Fruit fly (Drosophila melanogaster) whole organism, embryonic: Measurements from ENCODE around the gene CG13965.

ENCODE experiments used
- Adf1 ChIP-seq: fragments of 200-800 bp; sonication (Bioruptor generic); IDR thresholded peaks from 2 replicates; pipeline ENCODE4 v1.3.6; 2022; ENCODE audit warnings: missing biosample characterization, missing genetic modification characterization
- Atf6 ChIP-seq: fragments of 200-800 bp; sonication (Bioruptor generic); IDR thresholded peaks from 2 replicates; pipeline ENCODE4 v1.3.6; 2022; ENCODE audit warnings: missing biosample characterization, missing genetic modification characterization
- CG10209 ChIP-seq: fragments of 200-800 bp; sonication (Bioruptor generic); optimal IDR thresholded peaks from 3 replicates; lab custom pipeline; 2017; ENCODE audit warnings: missing biosample characterization, mild to moderate bottlenecking, missing genetic modification characterization, missing genetic modification reagents
- CG10267 ChIP-seq: fragments of 200-800 bp; sonication (Bioruptor generic); optimal IDR thresholded peaks from 2 replicates; lab custom pipeline; 2018; ENCODE audit warnings: missing biosample characterization, mild to moderate bottlenecking, missing genetic modification characterization, moderate library complexity
- CG11398 ChIP-seq: fragments of 200-800 bp; sonication (Bioruptor generic); optimal IDR thresholded peaks from 2 replicates; lab custom pipeline; 2016; ENCODE audit warnings: missing biosample characterization, missing genetic modification characterization
- CG11456 ChIP-seq: fragments of 200-800 bp; sonication (Bioruptor generic); IDR thresholded peaks from 3 replicates; pipeline ENCODE4 v1.3.6; 2022; ENCODE audit warnings: missing biosample characterization, missing genetic modification characterization
- CG11560 ChIP-seq: fragments of 200-800 bp; sonication (Bioruptor generic); IDR thresholded peaks from 3 replicates; pipeline ENCODE4 v1.3.6; 2022; ENCODE audit warnings: missing biosample characterization, missing genetic modification characterization
- CG12219 ChIP-seq: fragments of 200-800 bp; sonication (Bioruptor generic); optimal IDR thresholded peaks from 3 replicates; lab custom pipeline; 2018; ENCODE audit warnings: missing biosample characterization, mild to moderate bottlenecking, missing genetic modification characterization
- CG13287 ChIP-seq: fragments of 200-800 bp; sonication (Bioruptor generic); IDR thresholded peaks from 2 replicates; pipeline ENCODE4 v1.3.6; 2022; ENCODE audit warnings: missing biosample characterization, missing genetic modification characterization; ENCODE audit not compliant: partially characterized antibody
- CG13894 ChIP-seq: fragments of 200-800 bp; sonication (Bioruptor generic); optimal IDR thresholded peaks from 3 replicates; lab custom pipeline; 2018; ENCODE audit warnings: missing biosample characterization, mild to moderate bottlenecking, missing genetic modification characterization, moderate library complexity
- CG14441 ChIP-seq: fragments of 200-800 bp; sonication (Bioruptor generic); IDR thresholded peaks from 2 replicates; pipeline ENCODE4 v1.3.6; 2022; ENCODE audit warnings: missing biosample characterization, missing genetic modification characterization
- CG15269 ChIP-seq: fragments of 200-800 bp; sonication (Bioruptor generic); optimal IDR thresholded peaks from 2 replicates; lab custom pipeline; 2018; ENCODE audit warnings: missing biosample characterization, mild to moderate bottlenecking, missing genetic modification characterization, moderate library complexity
- CG16779 ChIP-seq: fragments of 200-800 bp; sonication (Bioruptor generic); IDR thresholded peaks from 2 replicates; pipeline ENCODE4 v1.3.6; 2022; ENCODE audit warnings: missing biosample characterization, missing genetic modification characterization
- CG17912 ChIP-seq: fragments of 200-800 bp; sonication (Bioruptor generic); optimal IDR thresholded peaks from 2 replicates; lab custom pipeline; 2018; ENCODE audit warnings: missing biosample characterization, mild to moderate bottlenecking, missing genetic modification characterization
- CG2129 ChIP-seq: fragments of 200-800 bp; sonication (Bioruptor generic); IDR thresholded peaks from 2 replicates; pipeline ENCODE4 v1.3.6; 2022; ENCODE audit warnings: missing biosample characterization, missing genetic modification characterization; ENCODE audit not compliant: partially characterized antibody
- CG2199 ChIP-seq: fragments of 200-800 bp; sonication (Bioruptor generic); IDR thresholded peaks from 3 replicates; pipeline ENCODE4 v1.3.6; 2022; ENCODE audit warnings: missing biosample characterization, missing genetic modification characterization
- CG2889 ChIP-seq: fragments of 200-800 bp; sonication (Bioruptor generic); IDR thresholded peaks from 3 replicates; pipeline ENCODE4 v1.3.6; 2022; ENCODE audit warnings: missing biosample characterization, missing genetic modification characterization
- CG3995 ChIP-seq: fragments of 200-800 bp; sonication (Bioruptor generic); optimal IDR thresholded peaks from 3 replicates; lab custom pipeline; 2016; ENCODE audit warnings: missing biosample characterization, missing genetic modification characterization
- CG4820 ChIP-seq: fragments of 200-800 bp; sonication (Bioruptor generic); optimal IDR thresholded peaks from 3 replicates; lab custom pipeline; 2016; ENCODE audit warnings: missing biosample characterization, missing genetic modification characterization
- CG4854 ChIP-seq: fragments of 200-800 bp; sonication (Bioruptor generic); optimal IDR thresholded peaks from 2 replicates; lab custom pipeline; 2016; ENCODE audit warnings: missing biosample characterization, missing genetic modification characterization, inconsistent platforms
- CG6765 ChIP-seq: fragments of 200-800 bp; sonication (Bioruptor generic); optimal IDR thresholded peaks from 3 replicates; lab custom pipeline; 2017; ENCODE audit warnings: missing biosample characterization, mild to moderate bottlenecking, missing genetic modification characterization
- CG8944 ChIP-seq: fragments of 200-800 bp; sonication (Bioruptor generic); optimal IDR thresholded peaks from 3 replicates; lab custom pipeline; 2016; ENCODE audit warnings: missing biosample characterization, missing genetic modification characterization
- Camta ChIP-seq: fragments of 200-800 bp; sonication (Bioruptor generic); optimal IDR thresholded peaks from 2 replicates; lab custom pipeline; 2016; ENCODE audit warnings: missing biosample characterization, missing genetic modification characterization
- Dip2 ChIP-seq: fragments of 200-800 bp; sonication (Bioruptor generic); IDR thresholded peaks from 2 replicates; pipeline ENCODE4 v1.3.6; 2022; ENCODE audit warnings: missing biosample characterization, missing genetic modification characterization
- Drgx ChIP-seq: fragments of 200-800 bp; sonication (Bioruptor generic); IDR thresholded peaks from 2 replicates; pipeline ENCODE4 v1.3.6; 2022; ENCODE audit warnings: missing biosample characterization, missing genetic modification characterization
- Gug ChIP-seq: fragments of 200-800 bp; sonication (Bioruptor generic); IDR thresholded peaks from 4 replicates; pipeline ENCODE4 v1.3.6; 2022; ENCODE audit warnings: missing biosample characterization, missing genetic modification characterization
- H15 ChIP-seq: fragments of 200-800 bp; sonication (Bioruptor generic); IDR thresholded peaks from 3 replicates; pipeline ENCODE4 v1.3.6; 2022; ENCODE audit warnings: missing biosample characterization, missing genetic modification characterization
- HLH3B ChIP-seq: fragments of 200-800 bp; sonication (Bioruptor generic); IDR thresholded peaks from 2 replicates; pipeline ENCODE4 v1.3.6; 2022; ENCODE audit warnings: missing biosample characterization, missing genetic modification characterization
- Mes4 ChIP-seq: fragments of 200-800 bp; sonication (Bioruptor generic); optimal IDR thresholded peaks from 2 replicates; lab custom pipeline; 2016; ENCODE audit warnings: missing biosample characterization, missing genetic modification characterization
- NC2α ChIP-seq: fragments of 200-800 bp; sonication (Bioruptor generic); optimal IDR thresholded peaks from 2 replicates; lab custom pipeline; 2016; ENCODE audit warnings: missing biosample characterization, missing genetic modification characterization
- NFAT ChIP-seq: fragments of 200-800 bp; sonication (Bioruptor generic); IDR thresholded peaks from 2 replicates; pipeline ENCODE4 v1.3.6; 2022; ENCODE audit warnings: missing biosample characterization, missing genetic modification characterization
- Neu2 ChIP-seq: fragments of 200-800 bp; sonication (Bioruptor generic); optimal IDR thresholded peaks from 3 replicates; lab custom pipeline; 2016; ENCODE audit warnings: missing biosample characterization, missing genetic modification characterization, borderline replicate concordance
- NfI ChIP-seq: fragments of 200-800 bp; sonication (Bioruptor generic); optimal IDR thresholded peaks from 3 replicates; lab custom pipeline; 2018; ENCODE audit warnings: missing biosample characterization, mild to moderate bottlenecking, missing genetic modification characterization, moderate library complexity
- Stat92E ChIP-seq, 3 experiments: fragments of >200 bp in 2 of 3; fragments of 200-800 bp in 1 of 3; sonication (Bioruptor generic) in 1 of 3; optimal IDR thresholded peaks; 2 replicates each; lab custom pipeline; 2017 to 2019; ENCODE audit warnings: missing biosample characterization in 3 of 3, missing genetic modification characterization in 3 of 3, mild to moderate bottlenecking in 1 of 3, moderate library complexity in 1 of 3
- bbx ChIP-seq: fragments of 200-800 bp; sonication (Bioruptor generic); IDR thresholded peaks from 2 replicates; pipeline ENCODE4 v1.3.6; 2022; ENCODE audit warnings: missing biosample characterization, missing genetic modification characterization; ENCODE audit not compliant: partially characterized antibody
- bsh ChIP-seq, 2 experiments: fragments of 200-800 bp; sonication (Bioruptor generic); optimal IDR thresholded peaks; 2 replicates each; lab custom pipeline; 2017 to 2018; ENCODE audit warnings: mild to moderate bottlenecking in 2 of 2, missing biosample characterization in 2 of 2, missing genetic modification characterization in 2 of 2, moderate library complexity in 1 of 2
- disco-r ChIP-seq: fragments of 200-800 bp; sonication (Bioruptor generic); optimal IDR thresholded peaks from 2 replicates; lab custom pipeline; 2016; ENCODE audit warnings: missing biosample characterization, missing genetic modification characterization
- dpn ChIP-seq, 2 experiments: fragments of 200-800 bp; sonication (Bioruptor generic); optimal IDR thresholded peaks; 3 replicates each; lab custom pipeline; 2016; ENCODE audit warnings: missing biosample characterization in 2 of 2, missing genetic modification characterization in 2 of 2
- exex ChIP-seq: fragments of 200-800 bp; sonication (Bioruptor generic); optimal IDR thresholded peaks from 4 replicates; lab custom pipeline; 2018; ENCODE audit warnings: missing biosample characterization, mild to moderate bottlenecking, missing genetic modification characterization, moderate library complexity
- gce ChIP-seq: fragments of 200-800 bp; sonication (Bioruptor generic); IDR thresholded peaks from 3 replicates; pipeline ENCODE4 v1.3.6; 2022; ENCODE audit warnings: missing biosample characterization, missing genetic modification characterization
- gem ChIP-seq: fragments of 200-800 bp; sonication (Bioruptor generic); optimal IDR thresholded peaks from 2 replicates; lab custom pipeline; 2019; ENCODE audit warnings: missing biosample characterization, mild to moderate bottlenecking, missing genetic modification characterization, moderate library complexity
- gfzf ChIP-seq: fragments of 200-800 bp; sonication (Bioruptor generic); optimal IDR thresholded peaks from 2 replicates; lab custom pipeline; 2016; ENCODE audit warnings: missing biosample characterization, mild to moderate bottlenecking, missing genetic modification characterization, moderate library complexity
- hth ChIP-seq: fragments of >200 bp; optimal IDR thresholded peaks from 2 replicates; lab custom pipeline; 2017; ENCODE audit warnings: inconsistent platforms
- lab ChIP-seq: fragments of 200-800 bp; sonication (Bioruptor generic); optimal IDR thresholded peaks from 3 replicates; lab custom pipeline; 2017; ENCODE audit warnings: missing biosample characterization, missing genetic modification characterization, mild to moderate bottlenecking, moderate library complexity, missing genetic modification reagents
- maf-S ChIP-seq: fragments of 200-800 bp; sonication (Bioruptor generic); optimal IDR thresholded peaks from 2 replicates; lab custom pipeline; 2016; ENCODE audit warnings: missing biosample characterization, missing genetic modification characterization
- nau ChIP-seq: fragments of 200-800 bp; sonication (Bioruptor generic); optimal IDR thresholded peaks from 3 replicates; lab custom pipeline; 2017; ENCODE audit warnings: missing biosample characterization, mild to moderate bottlenecking, missing genetic modification characterization, missing genetic modification reagents
- sens ChIP-seq: fragments of 200-800 bp; sonication (Bioruptor generic); peaks from one replicate; lab custom pipeline; 2016; ENCODE audit warnings: missing biosample characterization, missing genetic modification characterization
- tio ChIP-seq: fragments of 200-800 bp; sonication (Bioruptor generic); optimal IDR thresholded peaks from 2 replicates; lab custom pipeline; 2017; ENCODE audit warnings: missing biosample characterization, missing genetic modification characterization, inconsistent platforms
- twi ChIP-seq: fragments of 200-800 bp; optimal IDR thresholded peaks from 2 replicates; lab custom pipeline; 2019; ENCODE audit warnings: missing biosample characterization, mild to moderate bottlenecking, missing genetic modification characterization, moderate library complexity
- zen ChIP-seq: fragments of 200-800 bp; sonication (Bioruptor generic); optimal IDR thresholded peaks from 3 replicates; lab custom pipeline; 2018; ENCODE audit warnings: missing biosample characterization, mild to moderate bottlenecking, missing genetic modification characterization, moderate library complexity

CG13965 gene

dm6 chr2L:19941352-19941851 lies 20.8 kb downstream of the CG13965 start (continued):
- no peak for TF ChIP-seq hth (lab: Kevin White, UChicago)
- 0 out of 2 replicates have a peak, but pooled peaks have one; percentile 17 for TF ChIP-seq Dip2 (GFP tag; lab: Robert Waterston, UW)
- peak; percentile 87 for TF ChIP-seq CG2889
- peak; percentile 28 for TF ChIP-seq twi (tag; lab: Kevin White, UChicago)
- TF ChIP-seq tio = peak; percentile 69
- TF ChIP-seq H15 (GFP tag; lab: Robert Waterston, UW) = peak; percentile 89
- TF ChIP-seq CG4854 = peak; percentile 23
- peak; percentile 52 to 87 for TF ChIP-seq bsh (GFP tag; optimal IDR thresholded peaks at IDR 0.05; lab: Kevin White, UChicago)
- TF ChIP-seq CG14441 (GFP tag; lab: Robert Waterston, UW) = peak; percentile 93
- TF ChIP-seq CG13894 (tag; lab: Kevin White, UChicago) = peak; percentile 56
- peak; percentile 92 for TF ChIP-seq gem
- TF ChIP-seq CG2199 = peak; percentile 83; the same call in 2 of the 3 replicates
- TF ChIP-seq CG12219 = peak; percentile 83
- TF ChIP-seq CG10209 = peak; percentile 87
- no peak for TF ChIP-seq CG17912 (GFP tag; lab: Kevin White, UChicago)
- TF ChIP-seq dpn (GFP tag; optimal IDR thresholded peaks at IDR 0.05; lab: Kevin White, UChicago) = peak; percentile 84 to 91
- peak; percentile 78 for TF ChIP-seq disco-r (GFP tag; lab: Kevin White, UChicago)
- TF ChIP-seq Neu2 (GFP tag; lab: Kevin White, UChicago) = no peak
- TF ChIP-seq CG11398 (GFP tag; lab: Kevin White, UChicago) = peak; percentile 80
- TF ChIP-seq CG11560 = no peak
- TF ChIP-seq NC2α = peak; percentile 67
- TF ChIP-seq lab (GFP tag; lab: Kevin White, UChicago) = peak; percentile 89
- peak; percentile 49 for TF ChIP-seq CG6765 (GFP tag; lab: Kevin White, UChicago)
- TF ChIP-seq HLH3B (GFP tag; lab: Robert Waterston, UW) = peak; percentile 86
- peak; percentile 74 for TF ChIP-seq Adf1 (GFP tag; lab: Robert Waterston, UW)
- peak; percentile 58 for TF ChIP-seq CG3995 (GFP tag; lab: Kevin White, UChicago)
- TF ChIP-seq CG15269 (tag; lab: Kevin White, UChicago) = peak; percentile 89
- TF ChIP-seq Drgx (GFP tag; lab: Robert Waterston, UW) = peak; percentile 89
- peak; percentile 78 for TF ChIP-seq NfI (GFP tag; lab: Kevin White, UChicago)
- peak; percentile 93 for TF ChIP-seq CG16779 (GFP tag; lab: Robert Waterston, UW)
- peak; percentile 56 for TF ChIP-seq zen (tag; lab: Kevin White, UChicago)
- no peak; the same call in 1 of the 2 replicates for TF ChIP-seq CG13287
- TF ChIP-seq CG11456 (GFP tag; lab: Robert Waterston, UW) = peak; percentile 94
- TF ChIP-seq CG8944 (GFP tag; lab: Kevin White, UChicago) = peak; percentile 84
- peak; percentile 86 for TF ChIP-seq Gug
- TF ChIP-seq Atf6 (GFP tag; lab: Robert Waterston, UW) = peak; percentile 93
- no peak for TF ChIP-seq bbx (GFP tag; lab: Robert Waterston, UW)
- peak; percentile 82 for TF ChIP-seq nau
- TF ChIP-seq NFAT (GFP tag; lab: Robert Waterston, UW) = peak; percentile 92
- peak; percentile 66 for TF ChIP-seq Mes4 (GFP tag; lab: Kevin White, UChicago)
- no peak for TF ChIP-seq gfzf (GFP tag; lab: Kevin White, UChicago)
- peak; percentile 5 for TF ChIP-seq CG4820 (GFP tag; lab: Kevin White, UChicago)
- TF ChIP-seq sens = peak; percentile 96
- peak; percentile 85 for TF ChIP-seq Camta (GFP tag; lab: Kevin White, UChicago)
- TF ChIP-seq CG2129 (GFP tag; lab: Robert Waterston, UW) = no peak
- TF ChIP-seq CG10267 = peak; percentile 66
- peak; percentile 15 for TF ChIP-seq exex (tag; lab: Kevin White, UChicago)
- peak; percentile 90 for TF ChIP-seq gce (GFP tag; lab: Robert Waterston, UW)
- no peak for TF ChIP-seq Stat92E (GFP tag; optimal IDR thresholded peaks at IDR 0.05; lab: Kevin White, UChicago)
- TF ChIP-seq maf-S (GFP tag; lab: Kevin White, UChicago) = peak; percentile 85
